Fruit fly (Drosophila melanogaster) Kc167 (cell line): ENCODE results near the gene CG42446.

ENCODE experiments used
- Myc ChIP-seq: fragments of >200 bp; optimal IDR thresholded peaks from 2 replicates; lab custom pipeline; 2017; ENCODE audit warnings: missing external identifiers
- Sin3A ChIP-seq: fragments of >200 bp; optimal IDR thresholded peaks from 2 replicates; lab custom pipeline; 2018; ENCODE audit warnings: missing external identifiers
- h ChIP-seq: fragments of >200 bp; optimal IDR thresholded peaks from 3 replicates; lab custom pipeline; 2018; ENCODE audit warnings: missing external identifiers
- psq ChIP-seq: fragments of >200 bp; optimal IDR thresholded peaks from 2 replicates; lab custom pipeline; 2017; ENCODE audit warnings: missing external identifiers
- ttk ChIP-seq: sonication (Bioruptor generic); optimal IDR thresholded peaks from 2 replicates; lab custom pipeline; 2017; ENCODE audit warnings: missing external identifiers

dm6 chr3R:16339475-16339874 lies 20.4 kb downstream of the CG42446 start, which contains the start of gene Sulf1:
- TF ChIP-seq psq (lab: Kevin White, UChicago) = no peak
- no peak for TF ChIP-seq h (lab: Kevin White, UChicago)
- no peak for TF ChIP-seq Myc
- no peak for TF ChIP-seq Sin3A (lab: Kevin White, UChicago)
- no peak for TF ChIP-seq ttk
